Worm (Caenorhabditis elegans) whole organism, late embryonic: ENCODE data around the gene bcf-1.

Experiments used
- ama-1 ChIP-seq: fragments of 150-350 bp; optimal IDR thresholded peaks from 2 replicates; lab custom pipeline; 2014
- ceh-24 ChIP-seq: sonication (generic microtip); optimal IDR thresholded peaks from 2 replicates; lab custom pipeline; 2016; ENCODE audit warnings: mild to moderate bottlenecking, missing genetic modification characterization, missing compliant biosample characterization
- ceh-9 ChIP-seq: sonication (generic microtip); optimal IDR thresholded peaks from 2 replicates; lab custom pipeline; 2016; ENCODE audit warnings: mild to moderate bottlenecking, missing genetic modification characterization, inconsistent platforms, missing compliant biosample characterization
- elt-4 ChIP-seq: sonication (generic microtip); optimal IDR thresholded peaks from 2 replicates; lab custom pipeline; 2016; ENCODE audit warnings: missing genetic modification characterization, missing compliant biosample characterization
- ets-4 ChIP-seq: sonication (generic microtip); optimal IDR thresholded peaks from 2 replicates; lab custom pipeline; 2016; ENCODE audit warnings: missing genetic modification characterization, missing compliant biosample characterization
- fkh-6 ChIP-seq: sonication (generic microtip); optimal IDR thresholded peaks from 2 replicates; lab custom pipeline; 2016; ENCODE audit warnings: missing genetic modification characterization, missing compliant biosample characterization
- gmeb-2 ChIP-seq: sonication (generic microtip); optimal IDR thresholded peaks from 2 replicates; lab custom pipeline; 2016; ENCODE audit warnings: missing genetic modification characterization, inconsistent platforms, missing compliant biosample characterization
- lin-11 ChIP-seq: fragments of 200-800 bp; sonication (Bioruptor generic); optimal IDR thresholded peaks from 2 replicates; lab custom pipeline; 2018; ENCODE audit warnings: mild to moderate bottlenecking, missing genetic modification characterization, missing compliant biosample characterization
- nhr-11 ChIP-seq: fragments of 150-350 bp; optimal IDR thresholded peaks from 2 replicates; lab custom pipeline; 2014; ENCODE audit warnings: missing biosample characterization, missing genetic modification characterization
- pag-3 ChIP-seq: sonication (generic microtip); optimal IDR thresholded peaks from 2 replicates; lab custom pipeline; 2016; ENCODE audit warnings: missing compliant biosample characterization, missing genetic modification characterization, borderline replicate concordance
- pha-4 ChIP-seq: fragments of 150-350 bp; optimal IDR thresholded peaks from 2 replicates; lab custom pipeline; 2018; ENCODE audit warnings: missing biosample characterization, missing genetic modification reagents, missing genetic modification characterization
- pqm-1 ChIP-seq: sonication (generic microtip); optimal IDR thresholded peaks from 2 replicates; lab custom pipeline; 2016; ENCODE audit warnings: missing genetic modification characterization, missing compliant biosample characterization
- tbx-2 ChIP-seq: sonication (generic microtip); optimal IDR thresholded peaks from 2 replicates; lab custom pipeline; 2016; ENCODE audit warnings: missing genetic modification characterization, missing compliant biosample characterization
- unc-55 ChIP-seq: sonication (generic microtip); optimal IDR thresholded peaks from 2 replicates; lab custom pipeline; 2017; ENCODE audit warnings: missing biosample characterization, missing genetic modification reagents, missing genetic modification characterization

DNA sequence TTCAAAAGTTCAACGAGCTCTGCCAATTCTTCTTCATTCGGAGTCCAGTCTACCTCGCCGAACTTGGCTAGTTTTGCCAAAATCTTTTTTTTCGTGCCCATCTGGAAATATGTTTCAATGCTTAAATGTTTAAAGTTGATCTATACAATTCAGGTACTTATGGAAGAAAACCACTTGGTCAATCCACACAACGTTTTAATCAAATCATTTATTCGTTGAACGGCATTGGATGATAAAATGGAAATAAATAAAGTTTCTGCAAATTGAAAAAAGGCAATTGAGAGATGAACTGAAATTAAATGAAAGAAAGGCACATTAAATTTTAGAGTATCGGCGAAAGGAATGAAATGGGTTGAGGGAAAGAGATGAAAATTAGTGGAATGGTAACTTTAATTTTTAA, 15.5 kb upstream of the bcf-1 start, which contains the start of gene urb-1:
- TF ChIP-seq nhr-11 (tag; lab: Kevin White, UChicago) = no peak
- TF ChIP-seq ceh-24 (tag; lab: Kevin White, UChicago) = no peak
- TF ChIP-seq elt-4 (tag; lab: Kevin White, UChicago) = no peak
- no peak for TF ChIP-seq ama-1 (lab: Kevin White, UChicago)
- TF ChIP-seq ceh-9 (tag; lab: Kevin White, UChicago) = no peak
- TF ChIP-seq pag-3 = no peak
- TF ChIP-seq gmeb-2 = no peak
- no peak for TF ChIP-seq lin-11
- TF ChIP-seq pha-4 (tag; lab: Kevin White, UChicago) = no peak
- no peak for TF ChIP-seq fkh-6 (tag; lab: Kevin White, UChicago)
- no peak for TF ChIP-seq tbx-2 (tag; lab: Kevin White, UChicago)
- no peak for TF ChIP-seq ets-4 (tag; lab: Kevin White, UChicago)
- TF ChIP-seq unc-55 (GFP tag; lab: Kevin White, UChicago) = no peak
- no peak for TF ChIP-seq pqm-1
